Fruit fly (Drosophila melanogaster) whole organism, prepupa: ENCODE results near the gene CG1774.

Source experiments
- CG15336 ChIP-seq: fragments of 200-800 bp; sonication (Bioruptor generic); IDR thresholded peaks from 2 replicates; pipeline ENCODE4 v1.3.6; 2022; ENCODE audit warnings: missing biosample characterization, missing genetic modification characterization
- CG16779 ChIP-seq: fragments of 200-800 bp; sonication (Bioruptor generic); optimal IDR thresholded peaks from 3 replicates; lab custom pipeline; 2017; ENCODE audit warnings: missing biosample characterization, mild to moderate bottlenecking, missing genetic modification characterization
- CG4318 ChIP-seq: fragments of 200-800 bp; sonication (Bioruptor generic); optimal IDR thresholded peaks from 3 replicates; lab custom pipeline; 2017; ENCODE audit warnings: missing biosample characterization, mild to moderate bottlenecking, missing genetic modification characterization
- CG7368 ChIP-seq: fragments of 200-800 bp; sonication (Bioruptor generic); optimal IDR thresholded peaks from 3 replicates; lab custom pipeline; 2016; ENCODE audit warnings: missing biosample characterization, missing genetic modification characterization
- CG8632 ChIP-seq: fragments of 200-800 bp; sonication (Bioruptor generic); optimal IDR thresholded peaks from 3 replicates; lab custom pipeline; 2016; ENCODE audit warnings: missing biosample characterization, missing genetic modification characterization
- CG9139 ChIP-seq: fragments of 200-800 bp; sonication (Bioruptor generic); optimal IDR thresholded peaks from 3 replicates; lab custom pipeline; 2017; ENCODE audit warnings: missing biosample characterization, mild to moderate bottlenecking, missing genetic modification characterization
- Gug ChIP-seq: fragments of 200-800 bp; sonication (Bioruptor generic); IDR thresholded peaks from 2 replicates; pipeline ENCODE4 v1.3.6; 2022; ENCODE audit warnings: missing biosample characterization, missing genetic modification characterization
- Hr4 ChIP-seq: fragments of 200-800 bp; sonication (Bioruptor generic); optimal IDR thresholded peaks from 3 replicates; lab custom pipeline; 2016; ENCODE audit warnings: missing biosample characterization, missing genetic modification characterization
- OdsH ChIP-seq: fragments of 200-800 bp; sonication (Bioruptor generic); optimal IDR thresholded peaks from 3 replicates; lab custom pipeline; 2016; ENCODE audit warnings: missing biosample characterization, missing genetic modification characterization
- cyc ChIP-seq: fragments of 200-800 bp; sonication (Bioruptor generic); optimal IDR thresholded peaks from 3 replicates; lab custom pipeline; 2016; ENCODE audit warnings: missing biosample characterization, missing genetic modification characterization
- dsx ChIP-seq: fragments of 200-800 bp; optimal IDR thresholded peaks from 3 replicates; lab custom pipeline; 2019; ENCODE audit warnings: missing biosample characterization, mild to moderate bottlenecking, missing genetic modification characterization, moderate library complexity; ENCODE audit not compliant: poor library complexity, severe bottlenecking

- TF ChIP-seq Gug (GFP tag; lab: Robert Waterston, UW) (no peak), Hr4 (no peak), CG4318 (no peak), CG16779 (tag; lab: Kevin White, UChicago) (no peak), CG8632 (GFP tag; lab: Kevin White, UChicago) (no peak), cyc (GFP tag; lab: Kevin White, UChicago) (no peak), CG7368 (no peak), CG15336 (GFP tag; lab: Robert Waterston, UW) (no peak), OdsH (GFP tag; lab: Kevin White, UChicago) (no peak), CG9139 (no peak), dsx (GFP tag; lab: Kevin White, UChicago) (no peak)
Measured at dm6 chr3R:31621814-31622213, 29.2 kb downstream of the CG1774 start, which contains the start of gene kek6.
